Fruit fly (Drosophila melanogaster): ENCODE measurements around the gene Pfdn1.
A peak's percentile ranks its signal among the peaks of the same experiment; 100 is the strongest.

Gene Pfdn1

dm6 chr2L:6045972-6046718 is 22.7 kb upstream of the Pfdn1 start, which contains the start of gene Pfas (continued):
- TF ChIP-seq kah (GFP tag; optimal IDR thresholded peaks at IDR 0.05) (no peak), NK7.1 (GFP tag; optimal IDR thresholded peaks at IDR 0.05) (peak; percentile 41), CG3163 (GFP tag; optimal IDR thresholded peaks at IDR 0.05) (no peak), slou (GFP tag; optimal IDR thresholded peaks at IDR 0.05) (no peak), CG14014 (GFP tag; IDR thresholded peaks at IDR 0.05) (peak; percentile 42; the same call in 1 of the 2 replicates), Drgx (GFP tag; IDR thresholded peaks at IDR 0.05) (0 out of 2 replicates have a peak, but pooled peaks have one; percentile 26), Sox102F (GFP tag; optimal IDR thresholded peaks at IDR 0.05) (no peak), CG13287 (GFP tag; IDR thresholded peaks at IDR 0.05; ENCODE audit: partially characterized antibody) (no peak), sr (GFP tag; IDR thresholded peaks at IDR 0.05) (no peak), GATAe (GFP tag; conservative IDR thresholded peaks at IDR 0.05) (no peak), H2.0 (GFP tag; IDR thresholded peaks at IDR 0.05) (no peak), Dll (GFP tag; IDR thresholded peaks at IDR 0.05; ENCODE audit: partially characterized antibody) (no peak), CG9932 (GFP tag; IDR thresholded peaks at IDR 0.05) (peak; percentile 68), CG14050 (GFP tag; IDR thresholded peaks at IDR 0.05) (no peak), h (optimal IDR thresholded peaks at IDR 0.05) (no peak), CG1603 (tag; optimal IDR thresholded peaks at IDR 0.05) (peak; percentile 58), Opbp (GFP tag; IDR thresholded peaks at IDR 0.05; ENCODE audit: partially characterized antibody) (no peak), zen2 (GFP tag; IDR thresholded peaks at IDR 0.05; ENCODE audit: partially characterized antibody) (no peak), CG9727 (GFP tag; optimal IDR thresholded peaks at IDR 0.05) (peak; percentile 62), CG1024 (GFP tag; IDR thresholded peaks at IDR 0.05) (no peak), wek (GFP tag; optimal IDR thresholded peaks at IDR 0.05) (no peak), grau (tag; optimal IDR thresholded peaks at IDR 0.05) (peak; percentile 63), dimm (GFP tag; IDR thresholded peaks at IDR 0.05) (no peak), so (GFP tag; IDR thresholded peaks at IDR 0.05) (no peak), CG34422 (GFP tag; IDR thresholded peaks at IDR 0.05) (no peak), Hmx (GFP tag; optimal IDR thresholded peaks at IDR 0.05) (no peak), salm (tag; optimal IDR thresholded peaks at IDR 0.05) (no peak), tap (tag; optimal IDR thresholded peaks at IDR 0.05) (no peak), Gug (GFP tag; IDR thresholded peaks at IDR 0.05) (0 out of 4 replicates have a peak, but pooled peaks have one; percentile 17), NFAT (GFP tag; IDR thresholded peaks at IDR 0.05) (peak; percentile 54; the same call in 1 of the 2 replicates), abd-A (tag; optimal IDR thresholded peaks at IDR 0.05) (no peak), Eip74EF (GFP tag; optimal IDR thresholded peaks at IDR 0.05) (no peak), Mad (GFP tag; optimal IDR thresholded peaks at IDR 0.05) (no peak), CG11560 (tag; IDR thresholded peaks at IDR 0.05) (no peak), ttk (GFP tag; IDR thresholded peaks at IDR 0.05) (no peak), Aef1 (GFP tag; IDR thresholded peaks at IDR 0.05) (no peak), fu2 (GFP tag; optimal IDR thresholded peaks at IDR 0.05) (peak; percentile 64), CG10654 (GFP tag; optimal IDR thresholded peaks at IDR 0.05) (peak; percentile 30), shn (GFP tag; optimal IDR thresholded peaks at IDR 0.05) (peak; percentile 44), Six4 (GFP tag; optimal IDR thresholded peaks at IDR 0.05) (peak; percentile 30), amos (GFP tag; IDR thresholded peaks at IDR 0.05; ENCODE audit: partially characterized antibody) (peak; percentile 39; the same call in 1 of the 2 replicates), CG10431 (GFP tag; optimal IDR thresholded peaks at IDR 0.05) (no peak), caup (GFP tag; optimal IDR thresholded peaks at IDR 0.05; ENCODE audit: severe bottlenecking) (peak; percentile 79), gcm2 (GFP tag; optimal IDR thresholded peaks at IDR 0.05) (no peak), Oli (tag; optimal IDR thresholded peaks at IDR 0.05) (no peak), MTF-1 (GFP tag; optimal IDR thresholded peaks at IDR 0.05; ENCODE audit: borderline replicate concordance) (peak; percentile 26), CG13123 (GFP tag; optimal IDR thresholded peaks at IDR 0.05) (no peak), ara (GFP tag; IDR thresholded peaks at IDR 0.05) (no peak), bcd (GFP tag; optimal IDR thresholded peaks at IDR 0.05) (peak; percentile 40), her (GFP tag; optimal IDR thresholded peaks at IDR 0.05) (peak; percentile 72)

Data from whole organism, embryonic.